Worm (Caenorhabditis elegans) whole organism, L4/young adult: Measurements from ENCODE around the gene gst-41.

Experiments used
- W03F9.2 ChIP-seq: fragments of 150-350 bp; optimal IDR thresholded peaks from 2 replicates; lab custom pipeline; 2014; ENCODE audit warnings: missing biosample characterization, missing genetic modification characterization
- dao-5 ChIP-seq: sonication (generic microtip); optimal IDR thresholded peaks from 2 replicates; lab custom pipeline; 2016; ENCODE audit warnings: missing genotype, missing genetic modification characterization, moderate library complexity, missing compliant biosample characterization
- him-1 ChIP-seq: sonication (generic microtip); optimal IDR thresholded peaks from 2 replicates; lab custom pipeline; 2016; ENCODE audit warnings: missing genotype, missing genetic modification reagents, missing genetic modification characterization, missing compliant biosample characterization

gst-41 gene

ce11 chrV:7357132-7357531, 42.0 kb downstream of the gst-41 start, which contains the start of gene C03G6.6:
TSS of gene C03G6.6 (plus strand) at chrV:7357432.
- TF ChIP-seq W03F9.2 (tag; lab: Kevin White, UChicago), result no peak
- no peak for TF ChIP-seq dao-5
- TF ChIP-seq him-1 (tag; lab: Kevin White, UChicago), result no peak

DNA sequence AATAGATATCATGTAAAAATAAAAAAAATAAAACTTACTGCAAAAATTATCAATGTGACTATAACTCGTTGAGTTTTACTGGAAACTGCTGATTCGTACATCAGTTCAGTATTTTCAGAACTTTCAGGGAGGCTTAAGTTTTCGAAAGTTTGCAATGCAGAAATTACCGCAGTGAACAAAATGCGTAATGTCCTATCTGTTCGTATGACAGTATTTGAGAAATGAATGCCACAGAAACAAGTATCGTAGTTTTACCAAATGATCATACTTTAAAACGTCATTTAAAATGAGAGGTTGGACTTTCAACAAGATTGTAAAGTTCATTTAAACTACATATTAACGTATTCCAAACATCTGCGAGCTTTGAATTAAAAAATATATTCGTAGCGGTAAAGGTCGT, 42.4 kb downstream of the gst-41 start, which contains the start of gene C03G6.21:
TSS of gene C03G6.21 (minus strand) at position 101 of the 400 bp plus-strand sequence.
- TF ChIP-seq him-1 (tag; lab: Kevin White, UChicago) (no peak), W03F9.2 (tag; lab: Kevin White, UChicago) (no peak), dao-5 (no peak)

DNA sequence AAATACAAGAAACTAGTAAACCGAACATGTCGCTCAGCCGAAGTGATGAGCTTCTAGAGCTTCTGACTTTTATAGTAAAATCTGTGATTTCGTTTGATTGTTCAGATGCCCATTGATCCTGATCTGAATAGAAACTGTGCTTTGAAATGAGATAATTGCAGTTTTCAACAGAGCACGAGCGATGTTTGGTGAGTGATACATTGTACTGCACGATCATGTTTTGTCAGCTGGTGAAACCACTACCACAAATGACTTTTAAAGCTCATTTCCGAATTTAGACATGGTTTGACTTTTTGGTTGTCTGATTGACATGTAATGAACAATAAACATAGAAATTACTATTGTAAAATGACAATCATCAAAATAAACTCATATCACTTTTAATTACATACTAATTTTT, 43.6 kb downstream of the gst-41 start, which contains the start of gene tag-293:
TSS of gene tag-293 (minus strand) at position 101 of the 400 bp plus-strand sequence.
- TF ChIP-seq W03F9.2 (tag; lab: Kevin White, UChicago) (no peak), him-1 (tag; lab: Kevin White, UChicago) (no peak), dao-5 (no peak)

DNA sequence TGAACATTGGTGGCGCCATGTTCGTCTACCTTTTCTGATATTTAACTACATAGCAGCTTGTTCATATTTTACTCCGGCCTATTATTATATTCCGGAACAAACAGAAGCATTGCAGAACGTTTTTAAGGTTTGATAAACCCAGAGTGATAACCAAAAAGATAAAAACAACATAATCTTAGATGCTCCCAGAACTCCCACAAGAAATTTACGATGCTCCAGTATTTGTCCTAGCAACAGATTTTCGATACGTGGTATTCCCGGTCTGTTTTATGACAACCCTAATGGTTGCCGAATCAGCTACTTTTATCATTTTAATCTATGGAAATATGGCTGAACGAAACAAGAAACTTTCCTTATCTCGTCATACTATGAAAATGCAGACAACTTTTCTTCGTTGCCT, 45.5 kb downstream of the gst-41 start:
- TF ChIP-seq him-1 (tag; lab: Kevin White, UChicago) (no peak), dao-5 (no peak), W03F9.2 (tag; lab: Kevin White, UChicago) (no peak)

ce11 chrV:7352186-7353053, 46.7 kb downstream of the gst-41 start, which contains the start of the genes srh-231 and srh-275:
TSS of gene srh-231 (minus strand) at chrV:7352236.
TSS of gene srh-275 (plus strand) at chrV:7353003.
- TF ChIP-seq him-1 (tag; lab: Kevin White, UChicago) (no peak), dao-5 (no peak), W03F9.2 (tag; lab: Kevin White, UChicago) (no peak)

- no peak for TF ChIP-seq dao-5
- no peak for TF ChIP-seq W03F9.2 (tag; lab: Kevin White, UChicago)
- no peak for TF ChIP-seq him-1 (tag; lab: Kevin White, UChicago)
Observed at ce11 chrV:7349541-7349940, 49.6 kb downstream of the gst-41 start, which contains the start of gene nhr-149. TSS of gene nhr-149 (minus strand) at chrV:7349641.
